Fruit fly (Drosophila melanogaster): ENCODE results near the gene CG13690.

The CG13690 gene

dm6 chr2L:413894-414293 is 5.6 kb downstream of the CG13690 start:
- TF ChIP-seq woc (GFP tag; optimal IDR thresholded peaks at IDR 0.05) (no peak), Dif (GFP tag; optimal IDR thresholded peaks at IDR 0.05; ENCODE audit: partially characterized antibody) (no peak), Vsx2 (GFP tag; optimal IDR thresholded peaks at IDR 0.05; ENCODE audit: partially characterized antibody) (no peak), GATAd (GFP tag; optimal IDR thresholded peaks at IDR 0.05) (no peak), dl (GFP tag; optimal IDR thresholded peaks at IDR 0.05; ENCODE audit: insufficient read depth in 1 of 2, partially characterized antibody in 2 of 2) (no peak), fru (GFP tag; optimal IDR thresholded peaks at IDR 0.05) (no peak), CrebA (GFP tag; optimal IDR thresholded peaks at IDR 0.05; ENCODE audit: borderline replicate concordance) (no peak), pan (optimal IDR thresholded peaks at IDR 0.05) (no peak), sage (GFP tag; optimal IDR thresholded peaks at IDR 0.05) (no peak), brk (GFP tag; optimal IDR thresholded peaks at IDR 0.05) (no peak)

DNA sequence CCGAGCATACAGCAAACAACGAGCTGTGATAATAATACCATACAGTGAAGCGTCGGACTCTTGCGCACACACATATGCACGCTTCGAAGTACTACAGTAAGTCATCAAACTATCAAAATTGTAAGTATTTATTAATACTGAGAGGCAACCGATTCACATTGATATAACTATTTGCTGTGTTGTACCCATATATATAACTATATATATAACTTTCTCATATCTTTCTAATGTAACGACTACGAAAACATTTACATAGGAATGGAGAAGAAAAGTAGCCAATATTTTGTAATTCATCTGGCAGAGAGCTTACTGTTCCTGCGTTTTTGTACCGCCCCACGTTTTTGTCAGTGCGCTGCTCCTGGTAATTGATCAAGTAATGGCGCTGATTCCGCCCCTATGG is 6.5 kb downstream of the CG13690 start:
- TF ChIP-seq CG32264 (GFP tag; optimal IDR thresholded peaks at IDR 0.05) (no peak), ey (GFP tag; optimal IDR thresholded peaks at IDR 0.05) (peak; percentile 2)

DNA sequence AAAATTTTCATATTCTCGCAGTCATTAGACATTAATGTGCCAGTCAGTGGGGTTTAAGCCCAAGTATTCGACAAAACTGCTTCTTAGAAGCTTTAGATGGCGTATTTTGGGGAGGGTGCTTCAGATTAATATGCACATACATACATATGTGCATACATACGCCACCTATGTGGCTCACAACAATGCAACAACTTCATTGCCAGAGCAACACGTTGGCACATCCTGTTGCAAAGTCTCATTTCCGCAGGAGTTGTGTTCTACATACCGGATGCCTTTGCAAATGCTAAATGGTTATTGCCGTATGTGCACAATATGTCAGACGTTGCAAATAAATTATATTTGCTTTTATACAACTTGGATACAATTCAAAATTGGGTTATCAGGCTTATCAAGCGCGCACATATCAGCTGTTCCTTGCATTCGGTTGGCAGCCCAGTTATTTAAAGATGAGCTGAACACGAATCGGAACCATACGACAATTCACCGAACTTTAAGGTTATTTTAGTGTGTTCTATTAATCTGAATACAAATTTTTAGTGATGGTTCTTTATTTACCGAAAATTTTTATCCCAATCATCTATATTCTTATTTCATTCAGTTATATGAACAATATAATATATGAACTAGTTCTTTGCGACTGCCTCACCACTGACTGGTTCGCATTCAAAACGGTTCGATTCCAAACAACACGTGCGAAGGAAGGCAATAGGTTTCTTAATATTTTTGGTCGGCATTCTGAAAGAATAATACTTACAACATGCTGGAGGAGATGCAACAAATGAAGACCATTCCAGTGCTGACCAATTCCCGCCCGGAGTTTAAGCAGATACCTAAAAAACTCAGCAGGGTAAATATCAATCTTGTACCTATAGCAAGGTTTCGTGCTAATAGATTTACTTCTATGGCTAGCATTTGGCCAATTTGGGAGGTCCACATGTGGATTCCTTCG is 15.6 kb downstream of the CG13690 start, which contains the start of gene Polr1B:
Gene Polr1B (plus strand): TSS at position 659 of the 949 bp plus-strand sequence.
- TF ChIP-seq CG9705 (GFP tag; optimal IDR thresholded peaks at IDR 0.05) = peak; percentile 18
- TF ChIP-seq woc (GFP tag; optimal IDR thresholded peaks at IDR 0.05) = peak; percentile 70
- TF ChIP-seq pan (optimal IDR thresholded peaks at IDR 0.05) = no peak
- TF ChIP-seq Rel (GFP tag; optimal IDR thresholded peaks at IDR 0.05) = no peak
- TF ChIP-seq Rel (tag; optimal IDR thresholded peaks at IDR 0.05) = no peak
- TF ChIP-seq N (GFP tag; optimal IDR thresholded peaks at IDR 0.05) = no peak
- no peak for TF ChIP-seq Vsx2 (GFP tag; optimal IDR thresholded peaks at IDR 0.05; ENCODE audit: partially characterized antibody)
- TF ChIP-seq rgr (GFP tag; optimal IDR thresholded peaks at IDR 0.05) = no peak
- peak; percentile 74 for TF ChIP-seq Myc (optimal IDR thresholded peaks at IDR 0.05)
- no peak for TF ChIP-seq OdsH (GFP tag; optimal IDR thresholded peaks at IDR 0.05)
- no peak for TF ChIP-seq Hr78 (GFP tag; optimal IDR thresholded peaks at IDR 0.05)

dm6 chr2L:402098-402497 is 17.4 kb downstream of the CG13690 start, which contains the start of gene CG4213:
TSS of gene CG4213 (minus strand) at chr2L:402198.
- TF ChIP-seq ey (GFP tag; optimal IDR thresholded peaks at IDR 0.05) = no peak
- no peak for TF ChIP-seq Hr83 (GFP tag; optimal IDR thresholded peaks at IDR 0.05; ENCODE audit: poor library complexity, severe bottlenecking)
- TF ChIP-seq Myc (optimal IDR thresholded peaks at IDR 0.05) = no peak
- TF ChIP-seq foxo (GFP tag; optimal IDR thresholded peaks at IDR 0.05) = no peak
- TF ChIP-seq lola (GFP tag; optimal IDR thresholded peaks at IDR 0.05) = no peak
- no peak for TF ChIP-seq Abd-B (GFP tag; optimal IDR thresholded peaks at IDR 0.05)
- TF ChIP-seq CG32264 (GFP tag; optimal IDR thresholded peaks at IDR 0.05) = no peak
- TF ChIP-seq dsf (GFP tag; optimal IDR thresholded peaks at IDR 0.05; ENCODE audit: borderline replicate concordance) = no peak
- TF ChIP-seq brk (GFP tag; optimal IDR thresholded peaks at IDR 0.05) = no peak
- no peak for TF ChIP-seq OdsH (GFP tag; optimal IDR thresholded peaks at IDR 0.05)
- no peak for TF ChIP-seq Hr78 (GFP tag; optimal IDR thresholded peaks at IDR 0.05)
- no peak for TF ChIP-seq Dfd (GFP tag; optimal IDR thresholded peaks at IDR 0.05)
- TF ChIP-seq HLH106 (tag; optimal IDR thresholded peaks at IDR 0.05) = no peak
- no peak for TF ChIP-seq woc (GFP tag; optimal IDR thresholded peaks at IDR 0.05)
- TF ChIP-seq dmrt93B (GFP tag; optimal IDR thresholded peaks at IDR 0.05) = no peak
- no peak for TF ChIP-seq Jra (GFP tag; optimal IDR thresholded peaks at IDR 0.05)

DNA sequence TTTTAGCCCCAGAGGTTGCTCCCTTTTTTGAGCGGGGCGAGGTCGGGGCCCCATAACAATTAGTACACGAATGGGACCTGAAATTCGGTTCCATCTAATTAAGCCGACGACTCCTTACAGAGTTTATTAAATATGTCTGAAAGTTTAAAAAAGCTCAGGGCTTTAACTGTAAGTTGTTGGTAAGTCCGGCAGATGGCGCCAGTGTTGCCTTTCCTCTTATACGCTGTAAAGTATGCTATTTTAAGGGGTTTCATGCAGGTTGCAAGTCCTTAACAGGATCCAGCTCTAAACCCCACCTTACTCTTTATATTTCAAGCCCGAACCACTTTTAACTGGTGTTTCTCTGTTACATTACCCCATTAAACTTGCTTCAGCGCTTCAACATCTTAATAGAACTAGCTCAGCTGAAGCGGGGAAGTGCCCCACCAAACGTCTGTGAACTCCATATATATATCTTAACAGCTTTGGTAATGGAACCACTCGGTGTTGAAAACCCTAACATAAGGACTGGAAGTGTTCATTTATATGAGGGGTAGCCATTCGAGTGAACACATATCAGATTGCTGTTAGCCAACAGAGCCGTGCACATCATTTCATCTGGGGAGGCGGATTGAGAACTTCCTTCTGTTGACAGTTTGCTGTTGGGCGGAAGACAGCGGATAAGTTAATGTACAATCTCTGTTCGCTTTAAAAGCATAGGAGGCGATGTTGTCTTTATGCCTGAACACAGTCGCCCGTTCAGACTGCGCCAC is 23.9 kb downstream of the CG13690 start:
- TF ChIP-seq Myc (optimal IDR thresholded peaks at IDR 0.05) (peak; percentile 13), usp (GFP tag; optimal IDR thresholded peaks at IDR 0.05) (no peak)
